Fruit fly (Drosophila melanogaster): ENCODE data around the gene CG8188.
A peak's percentile ranks its signal among the peaks of the same experiment; 100 is the strongest.

Gene CG8188

DNA sequence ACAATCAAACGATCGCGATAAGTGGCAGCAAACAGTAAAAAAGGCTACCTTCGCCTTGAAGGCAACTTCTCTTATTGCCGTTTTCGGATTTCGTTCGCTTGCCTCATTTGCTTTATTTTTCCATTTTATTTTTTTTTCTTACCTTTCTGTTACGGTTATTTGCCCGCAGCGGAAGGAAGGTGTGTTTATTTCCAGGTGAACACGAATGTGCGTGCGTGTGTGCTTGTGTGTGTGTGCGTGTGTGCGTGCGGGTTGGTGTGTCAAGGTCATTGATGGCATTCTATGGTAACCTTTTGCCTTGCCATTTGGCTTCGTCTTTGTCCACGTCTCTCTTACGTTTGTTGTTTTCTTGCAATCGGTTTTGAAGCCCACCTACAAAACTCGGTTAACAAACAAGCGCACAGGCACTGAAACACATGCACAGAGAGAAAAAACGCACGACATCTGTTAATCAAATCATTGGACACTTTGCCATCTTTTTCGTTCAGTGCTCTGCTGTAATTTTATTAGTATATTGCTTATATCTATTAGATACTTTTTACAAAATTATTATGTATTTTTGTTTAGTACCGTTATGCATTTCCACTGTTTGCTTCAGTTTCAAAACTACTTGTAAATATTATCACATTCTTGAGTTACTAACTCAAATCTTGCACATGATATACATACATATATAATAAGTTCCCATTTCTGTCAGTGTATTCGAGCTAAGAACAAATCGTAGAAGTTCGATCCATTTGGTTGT is 10.3 kb upstream of the CG8188 start:
- TF ChIP-seq ATbp (GFP tag; optimal IDR thresholded peaks at IDR 0.05), result peak; percentile 17
- no peak for TF ChIP-seq crol (GFP tag; IDR thresholded peaks at IDR 0.05)
- no peak for TF ChIP-seq CG13287 (GFP tag; IDR thresholded peaks at IDR 0.05; ENCODE audit: partially characterized antibody)
- TF ChIP-seq pzg (GFP tag; optimal IDR thresholded peaks at IDR 0.05), result no peak
- no peak for TF ChIP-seq CG12942 (GFP tag; optimal IDR thresholded peaks at IDR 0.05)
- TF ChIP-seq CG3065 (GFP tag; optimal IDR thresholded peaks at IDR 0.05), result no peak
- peak; percentile 56 for TF ChIP-seq esg (GFP tag; conservative IDR thresholded peaks at IDR 0.05)
- no peak for TF ChIP-seq CG16779 (GFP tag; IDR thresholded peaks at IDR 0.05)
- no peak; the same call in 1 of the 2 replicates for TF ChIP-seq sim (GFP tag; IDR thresholded peaks at IDR 0.05)
- peak; percentile 48 for TF ChIP-seq CG10209 (GFP tag; optimal IDR thresholded peaks at IDR 0.05)
- no peak for TF ChIP-seq CG5953 (GFP tag; IDR thresholded peaks at IDR 0.05)
- TF ChIP-seq CG14710 (tag; optimal IDR thresholded peaks at IDR 0.05), result peak; percentile 82
- TF ChIP-seq CG34422 (GFP tag; IDR thresholded peaks at IDR 0.05), result peak; percentile 30; the same call in 1 of the 3 replicates
- TF ChIP-seq Gsc (GFP tag; IDR thresholded peaks at IDR 0.05), result no peak
- no peak for TF ChIP-seq CG34224 (GFP tag; IDR thresholded peaks at IDR 0.05; ENCODE audit: partially characterized antibody)
- TF ChIP-seq ttk (GFP tag; IDR thresholded peaks at IDR 0.05), result peak; percentile 42
- TF ChIP-seq tap (tag; optimal IDR thresholded peaks at IDR 0.05), result peak; percentile 60
- TF ChIP-seq Drgx (GFP tag; IDR thresholded peaks at IDR 0.05), result peak; percentile 46
- peak; percentile 45 for TF ChIP-seq Med (GFP tag)
- peak; percentile 26 for TF ChIP-seq Abd-B (GFP tag; optimal IDR thresholded peaks at IDR 0.05)
- TF ChIP-seq sug (tag; optimal IDR thresholded peaks at IDR 0.05), result peak; percentile 4
- TF ChIP-seq ind (GFP tag; optimal IDR thresholded peaks at IDR 0.05), result no peak
- TF ChIP-seq Sox102F (GFP tag; optimal IDR thresholded peaks at IDR 0.05), result peak; percentile 38
- peak; percentile 65 for TF ChIP-seq abd-A (tag; optimal IDR thresholded peaks at IDR 0.05)
- TF ChIP-seq amos (GFP tag; IDR thresholded peaks at IDR 0.05; ENCODE audit: partially characterized antibody), result no peak
- no peak for TF ChIP-seq CG9215 (GFP tag; IDR thresholded peaks at IDR 0.05)
- TF ChIP-seq twi (tag; optimal IDR thresholded peaks at IDR 0.05), result no peak
- no peak for TF ChIP-seq shn (GFP tag; optimal IDR thresholded peaks at IDR 0.05)
- TF ChIP-seq Sry-δ (GFP tag; optimal IDR thresholded peaks at IDR 0.05), result no peak
- TF ChIP-seq so (GFP tag; IDR thresholded peaks at IDR 0.05), result 0 out of 3 replicates have a peak, but pooled peaks have one; percentile 54
- peak; percentile 48 for TF ChIP-seq ara (GFP tag; IDR thresholded peaks at IDR 0.05)
- peak; percentile 47; the same call in 1 of the 3 replicates for TF ChIP-seq gce (GFP tag; IDR thresholded peaks at IDR 0.05)
- TF ChIP-seq CG10267 (tag; optimal IDR thresholded peaks at IDR 0.05), result peak; percentile 76
- no peak for TF ChIP-seq en (GFP tag; optimal IDR thresholded peaks at IDR 0.05)
- TF ChIP-seq CG17829 (tag; optimal IDR thresholded peaks at IDR 0.05), result peak; percentile 68
- no peak for TF ChIP-seq p53 (GFP tag; optimal IDR thresholded peaks at IDR 0.05)
- peak; percentile 28; the same call in 1 of the 2 replicates for TF ChIP-seq vvl (GFP tag; IDR thresholded peaks at IDR 0.05)
- TF ChIP-seq nom (GFP tag; optimal IDR thresholded peaks at IDR 0.05), result no peak
- TF ChIP-seq CG14441 (GFP tag; IDR thresholded peaks at IDR 0.05), result peak; percentile 44; the same call in 1 of the 2 replicates
- TF ChIP-seq CG5245 (GFP tag; optimal IDR thresholded peaks at IDR 0.05), result no peak
- peak; percentile 61; the same call in 2 of the 3 replicates for TF ChIP-seq zfh1 (GFP tag; IDR thresholded peaks at IDR 0.05)
- no peak for TF ChIP-seq CG15073 (GFP tag; optimal IDR thresholded peaks at IDR 0.05)
- TF ChIP-seq CG14860 (GFP tag; IDR thresholded peaks at IDR 0.05; ENCODE audit: partially characterized antibody), result no peak
- TF ChIP-seq CG11398 (GFP tag; optimal IDR thresholded peaks at IDR 0.05), result no peak
- TF ChIP-seq CG4707 (GFP tag; optimal IDR thresholded peaks at IDR 0.05), result no peak
- TF ChIP-seq CG10431 (GFP tag; optimal IDR thresholded peaks at IDR 0.05), result no peak
- no peak for TF ChIP-seq CG4424 (GFP tag; optimal IDR thresholded peaks at IDR 0.05)
- TF ChIP-seq wdn (GFP tag; IDR thresholded peaks at IDR 0.05), result no peak
- peak; percentile 74 for TF ChIP-seq CoRest (tag; optimal IDR thresholded peaks at IDR 0.05)
- TF ChIP-seq NC2β (GFP tag; optimal IDR thresholded peaks at IDR 0.05), result no peak
